Fruit fly (Drosophila melanogaster) whole organism, embryonic: ENCODE results near the gene CG5056.

Source experiments
- B-H2 ChIP-seq: fragments of 200-800 bp; sonication (Bioruptor generic); optimal IDR thresholded peaks from 2 replicates; lab custom pipeline; 2018; ENCODE audit warnings: missing biosample characterization, mild to moderate bottlenecking, missing genetic modification characterization
- Bgb ChIP-seq: fragments of 200-800 bp; sonication (Bioruptor generic); IDR thresholded peaks from 2 replicates; pipeline ENCODE4 v1.3.6; 2022; ENCODE audit warnings: missing biosample characterization, missing genetic modification characterization; ENCODE audit not compliant: partially characterized antibody
- Bteb2 ChIP-seq: fragments of 200-800 bp; sonication (Bioruptor generic); optimal IDR thresholded peaks from 2 replicates; lab custom pipeline; 2016; ENCODE audit warnings: missing biosample characterization, missing genetic modification characterization
- CG10209 ChIP-seq: fragments of 200-800 bp; sonication (Bioruptor generic); optimal IDR thresholded peaks from 3 replicates; lab custom pipeline; 2017; ENCODE audit warnings: missing biosample characterization, mild to moderate bottlenecking, missing genetic modification characterization, missing genetic modification reagents
- CG11247 ChIP-seq: fragments of 200-800 bp; sonication (Bioruptor generic); IDR thresholded peaks from 2 replicates; pipeline ENCODE4 v1.3.6; 2022; ENCODE audit warnings: missing biosample characterization, missing genetic modification characterization
- CG11560 ChIP-seq: fragments of 200-800 bp; sonication (Bioruptor generic); IDR thresholded peaks from 3 replicates; pipeline ENCODE4 v1.3.6; 2022; ENCODE audit warnings: missing biosample characterization, missing genetic modification characterization
- CG1603 ChIP-seq: fragments of 200-800 bp; sonication (Bioruptor generic); optimal IDR thresholded peaks from 2 replicates; lab custom pipeline; 2019; ENCODE audit warnings: missing biosample characterization, mild to moderate bottlenecking, missing genetic modification characterization, moderate library complexity
- CG16815 ChIP-seq: fragments of 200-800 bp; sonication (Bioruptor generic); optimal IDR thresholded peaks from 3 replicates; lab custom pipeline; 2017; ENCODE audit warnings: missing biosample characterization, mild to moderate bottlenecking, missing genetic modification characterization
- CG1832 ChIP-seq: fragments of 200-800 bp; sonication (Bioruptor generic); optimal IDR thresholded peaks from 2 replicates; lab custom pipeline; 2017; ENCODE audit warnings: missing biosample characterization, mild to moderate bottlenecking, missing genetic modification characterization, inconsistent platforms
- CG18476 ChIP-seq: fragments of 200-800 bp; sonication (Bioruptor generic); optimal IDR thresholded peaks from 2 replicates; lab custom pipeline; 2016; ENCODE audit warnings: missing biosample characterization, mild to moderate bottlenecking, missing genetic modification characterization
- CG2120 ChIP-seq: fragments of 200-800 bp; sonication (Bioruptor generic); optimal IDR thresholded peaks from 3 replicates; lab custom pipeline; 2016; ENCODE audit warnings: missing biosample characterization, missing genetic modification characterization
- CG3281 ChIP-seq: fragments of 200-800 bp; sonication (Bioruptor generic); optimal IDR thresholded peaks from 3 replicates; lab custom pipeline; 2017; ENCODE audit warnings: missing biosample characterization, mild to moderate bottlenecking, missing genetic modification characterization
- CG34376 ChIP-seq: fragments of 200-800 bp; sonication (Bioruptor generic); optimal IDR thresholded peaks from 2 replicates; lab custom pipeline; 2018; ENCODE audit warnings: missing biosample characterization, mild to moderate bottlenecking, missing genetic modification characterization
- CG6175 ChIP-seq: fragments of 200-800 bp; sonication (Bioruptor generic); IDR thresholded peaks from 3 replicates; pipeline ENCODE4 v1.3.6; 2022; ENCODE audit warnings: missing biosample characterization, missing genetic modification characterization
- CG7745 ChIP-seq: fragments of 200-800 bp; sonication (Bioruptor generic); optimal IDR thresholded peaks from 2 replicates; lab custom pipeline; 2018; ENCODE audit warnings: missing biosample characterization, mild to moderate bottlenecking, missing genetic modification characterization, moderate library complexity
- CG8388 ChIP-seq: fragments of 200-800 bp; sonication (Bioruptor generic); optimal IDR thresholded peaks from 2 replicates; lab custom pipeline; 2019; ENCODE audit warnings: missing biosample characterization, mild to moderate bottlenecking, missing genetic modification characterization, moderate library complexity
- CG8765 ChIP-seq: fragments of 200-800 bp; sonication (Bioruptor generic); IDR thresholded peaks from 2 replicates; pipeline ENCODE4 v1.3.6; 2022; ENCODE audit warnings: missing biosample characterization, missing genetic modification characterization
- CG9437 ChIP-seq: fragments of 200-800 bp; sonication (Bioruptor generic); optimal IDR thresholded peaks from 2 replicates; lab custom pipeline; 2018; ENCODE audit warnings: missing biosample characterization, mild to moderate bottlenecking, missing genetic modification characterization
- D ChIP-seq, 2 experiments: fragments of 200-800 bp in 1 of 2; fragments of >200 bp in 1 of 2; sonication (Bioruptor generic) in 1 of 2; optimal IDR thresholded peaks; 2 replicates in 1 of 2; 3 replicates in 1 of 2; lab custom pipeline; 2017; ENCODE audit warnings: mild to moderate bottlenecking in 1 of 2, missing biosample characterization in 1 of 2, missing genetic modification characterization in 1 of 2, missing genetic modification reagents in 1 of 2
- D19A ChIP-seq: fragments of 200-800 bp; optimal IDR thresholded peaks from 3 replicates; lab custom pipeline; 2019; ENCODE audit warnings: missing biosample characterization, mild to moderate bottlenecking, missing genetic modification characterization, moderate library complexity
- D19B ChIP-seq: fragments of 200-800 bp; sonication (Bioruptor generic); optimal IDR thresholded peaks from 2 replicates; lab custom pipeline; 2017; ENCODE audit warnings: missing biosample characterization, mild to moderate bottlenecking, missing genetic modification characterization
- Dek ChIP-seq: fragments of 200-800 bp; sonication (Bioruptor generic); optimal IDR thresholded peaks from 3 replicates; lab custom pipeline; 2019; ENCODE audit warnings: missing biosample characterization, mild to moderate bottlenecking, missing genetic modification characterization, moderate library complexity
- Dll ChIP-seq: fragments of 200-800 bp; sonication (Bioruptor generic); IDR thresholded peaks from 4 replicates; pipeline ENCODE4 v1.3.6; 2022; ENCODE audit warnings: missing biosample characterization, missing genetic modification characterization; ENCODE audit not compliant: partially characterized antibody
- Dref ChIP-seq: fragments of 200-800 bp; sonication (Bioruptor generic); IDR thresholded peaks from 2 replicates; pipeline ENCODE4 v1.3.6; 2022; ENCODE audit warnings: missing biosample characterization, missing genetic modification characterization
- HmgZ ChIP-seq: fragments of 200-800 bp; sonication (Bioruptor generic); optimal IDR thresholded peaks from 2 replicates; lab custom pipeline; 2018; ENCODE audit warnings: missing biosample characterization, mild to moderate bottlenecking, missing genetic modification characterization
- Kr ChIP-seq: fragments of 200-800 bp; sonication (Bioruptor generic); optimal IDR thresholded peaks from 2 replicates; lab custom pipeline; 2017; ENCODE audit warnings: missing biosample characterization, mild to moderate bottlenecking, missing genetic modification characterization
- Med ChIP-seq: fragments of 200-800 bp; sonication (Bioruptor generic); peaks from one replicate; lab custom pipeline; 2016; ENCODE audit warnings: missing biosample characterization, missing genetic modification characterization, mild to moderate bottlenecking, inconsistent platforms, moderate library complexity
- Pdp1 ChIP-seq, 2 experiments: fragments of 200-800 bp; sonication (Bioruptor generic); optimal IDR thresholded peaks; 3 replicates each; lab custom pipeline; 2016; ENCODE audit warnings: missing biosample characterization in 2 of 2, missing genetic modification characterization in 2 of 2, mild to moderate bottlenecking in 1 of 2, moderate library complexity in 1 of 2
- Sry-δ ChIP-seq: fragments of 200-800 bp; sonication (Bioruptor generic); optimal IDR thresholded peaks from 2 replicates; lab custom pipeline; 2016; ENCODE audit warnings: missing biosample characterization, missing genetic modification characterization
- TFAM ChIP-seq: fragments of 200-800 bp; sonication (Bioruptor generic); optimal IDR thresholded peaks from 2 replicates; lab custom pipeline; 2017; ENCODE audit warnings: missing biosample characterization, missing genetic modification characterization, inconsistent platforms
- Tbp ChIP-seq: fragments of >200 bp; optimal IDR thresholded peaks from 2 replicates; lab custom pipeline; 2018; ENCODE audit warnings: missing biosample characterization, missing genetic modification characterization
- ac ChIP-seq: fragments of 200-800 bp; sonication (Bioruptor generic); optimal IDR thresholded peaks from 3 replicates; lab custom pipeline; 2017; ENCODE audit warnings: missing biosample characterization, mild to moderate bottlenecking, missing genetic modification characterization
- ase ChIP-seq: fragments of 200-800 bp; sonication (Bioruptor generic); IDR thresholded peaks from 3 replicates; pipeline ENCODE4 v1.3.6; 2022; ENCODE audit warnings: missing biosample characterization, missing genetic modification characterization
- croc ChIP-seq: fragments of 200-800 bp; sonication (Bioruptor generic); conservative IDR thresholded peaks from 3 replicates; pipeline ENCODE4 v1.3.6; 2022; ENCODE audit warnings: missing biosample characterization, missing genetic modification characterization
- dmrt99B ChIP-seq: fragments of 200-800 bp; sonication (Bioruptor generic); optimal IDR thresholded peaks from 2 replicates; lab custom pipeline; 2018; ENCODE audit warnings: missing biosample characterization, mild to moderate bottlenecking, missing genetic modification characterization, moderate library complexity
- fd64A ChIP-seq: fragments of 200-800 bp; sonication (Bioruptor generic); optimal IDR thresholded peaks from 3 replicates; lab custom pipeline; 2018; ENCODE audit warnings: missing biosample characterization, mild to moderate bottlenecking, missing genetic modification characterization
- gce ChIP-seq: fragments of 200-800 bp; sonication (Bioruptor generic); IDR thresholded peaks from 3 replicates; pipeline ENCODE4 v1.3.6; 2022; ENCODE audit warnings: missing biosample characterization, missing genetic modification characterization
- gem ChIP-seq: fragments of 200-800 bp; sonication (Bioruptor generic); optimal IDR thresholded peaks from 2 replicates; lab custom pipeline; 2019; ENCODE audit warnings: missing biosample characterization, mild to moderate bottlenecking, missing genetic modification characterization, moderate library complexity
- knrl ChIP-seq: fragments of 200-800 bp; sonication (Bioruptor generic); IDR thresholded peaks from 3 replicates; pipeline ENCODE4 v1.3.6; 2022; ENCODE audit warnings: missing biosample characterization, missing genetic modification characterization; ENCODE audit not compliant: partially characterized antibody
- lmd ChIP-seq: fragments of 200-800 bp; sonication (Bioruptor generic); IDR thresholded peaks from 2 replicates; pipeline ENCODE4 v1.3.6; 2022; ENCODE audit warnings: missing biosample characterization, missing genetic modification characterization
- row ChIP-seq: fragments of 200-800 bp; sonication (Bioruptor generic); IDR thresholded peaks from 3 replicates; pipeline ENCODE4 v1.3.6; 2022; ENCODE audit warnings: missing biosample characterization, missing genetic modification characterization
- run ChIP-seq: fragments of 200-800 bp; sonication (Bioruptor generic); optimal IDR thresholded peaks from 3 replicates; lab custom pipeline; 2018; ENCODE audit warnings: missing biosample characterization, mild to moderate bottlenecking, missing genetic modification characterization
- sens ChIP-seq: fragments of 200-800 bp; sonication (Bioruptor generic); peaks from one replicate; lab custom pipeline; 2016; ENCODE audit warnings: missing biosample characterization, missing genetic modification characterization
- shn ChIP-seq: fragments of 200-800 bp; sonication (Bioruptor generic); optimal IDR thresholded peaks from 3 replicates; lab custom pipeline; 2016; ENCODE audit warnings: missing biosample characterization, missing genetic modification characterization
- slbo ChIP-seq: fragments of 200-800 bp; sonication (Bioruptor generic); IDR thresholded peaks from 2 replicates; pipeline ENCODE4 v1.3.6; 2022; ENCODE audit warnings: missing biosample characterization, missing genetic modification characterization
- ssp ChIP-seq: fragments of 200-800 bp; sonication (Bioruptor generic); IDR thresholded peaks from 2 replicates; pipeline ENCODE4 v1.3.6; 2022; ENCODE audit warnings: missing biosample characterization, missing genetic modification characterization
- toy ChIP-seq: fragments of 200-800 bp; sonication (Bioruptor generic); IDR thresholded peaks from 2 replicates; pipeline ENCODE4 v1.3.6; 2022; ENCODE audit warnings: missing biosample characterization, missing genetic modification characterization
- usp ChIP-seq: fragments of >200 bp; optimal IDR thresholded peaks from 2 replicates; lab custom pipeline; 2017; ENCODE audit warnings: missing biosample characterization, missing genetic modification characterization
- vnd ChIP-seq: fragments of 200-800 bp; sonication (Bioruptor generic); IDR thresholded peaks from 3 replicates; pipeline ENCODE4 v1.3.6; 2022; ENCODE audit warnings: missing biosample characterization, missing genetic modification characterization; ENCODE audit not compliant: partially characterized antibody
- vvl ChIP-seq: fragments of 200-800 bp; sonication (Bioruptor generic); IDR thresholded peaks from 2 replicates; pipeline ENCODE4 v1.3.6; 2022; ENCODE audit warnings: missing biosample characterization, missing genetic modification characterization
- wdn ChIP-seq: fragments of 200-800 bp; sonication (Bioruptor generic); IDR thresholded peaks from 2 replicates; pipeline ENCODE4 v1.3.6; 2022; ENCODE audit warnings: missing biosample characterization, missing genetic modification characterization

The CG5056 gene

DNA sequence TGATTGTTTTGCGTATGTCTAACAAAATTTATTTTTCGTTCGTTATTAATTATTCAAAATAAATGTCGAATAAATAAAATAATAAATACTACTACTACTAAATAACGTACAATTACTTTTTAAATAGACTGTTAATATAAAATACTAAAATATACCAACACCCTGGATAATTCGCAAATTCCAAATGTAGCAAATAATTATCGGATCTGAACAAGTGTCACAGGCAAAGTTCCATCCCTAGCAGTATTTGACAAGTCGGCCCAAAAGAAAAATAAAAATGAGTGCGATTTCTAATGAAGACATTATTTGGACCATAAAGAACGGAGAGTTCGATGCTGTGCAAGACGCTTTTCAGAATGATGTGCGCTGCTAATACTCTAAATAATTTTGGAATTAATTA lies 25.1 kb upstream of the CG5056 start, which contains the start of gene CG31715 (continued):
- TF ChIP-seq TFAM (GFP tag; lab: Kevin White, UChicago): no peak
- no peak for TF ChIP-seq CG3281 (GFP tag; lab: Kevin White, UChicago)
- TF ChIP-seq D19A (tag; lab: Kevin White, UChicago): peak; percentile 8
- TF ChIP-seq croc (GFP tag; lab: Robert Waterston, UW): no peak
- TF ChIP-seq slbo: peak; percentile 66
- no peak for TF ChIP-seq Bteb2
- no peak for TF ChIP-seq CG6175 (GFP tag; lab: Robert Waterston, UW)
- no peak for TF ChIP-seq gce (GFP tag; lab: Robert Waterston, UW)
- TF ChIP-seq HmgZ (tag; lab: Kevin White, UChicago): no peak
- peak; percentile 48; the same call in 1 of the 2 replicates for TF ChIP-seq vvl (GFP tag; lab: Robert Waterston, UW)
- TF ChIP-seq row (GFP tag; lab: Robert Waterston, UW): peak; percentile 81
- TF ChIP-seq Bgb (GFP tag; lab: Robert Waterston, UW): peak; percentile 41; the same call in 1 of the 2 replicates
- TF ChIP-seq CG11560: no peak
- TF ChIP-seq usp (GFP tag; lab: Kevin White, UChicago): no peak
- TF ChIP-seq D19B: no peak
- TF ChIP-seq CG34376: peak; percentile 5
- no peak for TF ChIP-seq CG10209 (GFP tag; lab: Kevin White, UChicago)
- TF ChIP-seq Kr (GFP tag; lab: Kevin White, UChicago): no peak
- no peak for TF ChIP-seq toy
- no peak for TF ChIP-seq CG11247 (GFP tag; lab: Robert Waterston, UW)
- TF ChIP-seq CG1603 (tag; lab: Kevin White, UChicago): peak; percentile 35
- no peak for TF ChIP-seq ac (GFP tag; lab: Kevin White, UChicago)
- TF ChIP-seq D (optimal IDR thresholded peaks at IDR 0.05; lab: Kevin White, UChicago): no peak
- no peak for TF ChIP-seq D (GFP tag; optimal IDR thresholded peaks at IDR 0.05; lab: Kevin White, UChicago)
- TF ChIP-seq CG16815: no peak
- peak; percentile 99 for TF ChIP-seq CG8388 (GFP tag; lab: Kevin White, UChicago)
- peak; percentile 79 for TF ChIP-seq Med (GFP tag; lab: Kevin White, UChicago)
- no peak for TF ChIP-seq Tbp
- TF ChIP-seq B-H2 (GFP tag; lab: Kevin White, UChicago): peak; percentile 19
- TF ChIP-seq fd64A (GFP tag; lab: Kevin White, UChicago): no peak
- TF ChIP-seq ssp (GFP tag; lab: Robert Waterston, UW): no peak
- peak; percentile 77 for TF ChIP-seq sens
- no peak for TF ChIP-seq CG9437 (GFP tag; lab: Kevin White, UChicago)
- TF ChIP-seq Dll (GFP tag; lab: Robert Waterston, UW): peak; percentile 64
- TF ChIP-seq Pdp1 (GFP tag; optimal IDR thresholded peaks at IDR 0.05; lab: Kevin White, UChicago): no peak
- TF ChIP-seq knrl (GFP tag; lab: Robert Waterston, UW): 0 out of 3 replicates have a peak, but pooled peaks have one; percentile 28
- TF ChIP-seq shn (GFP tag; lab: Kevin White, UChicago): no peak
- TF ChIP-seq Dref (GFP tag; lab: Robert Waterston, UW): peak; percentile 57
- TF ChIP-seq Sry-δ (GFP tag; lab: Kevin White, UChicago): peak; percentile 73
- peak; percentile 64 for TF ChIP-seq gem (tag; lab: Kevin White, UChicago)
- no peak for TF ChIP-seq ase (GFP tag; lab: Robert Waterston, UW)
- no peak for TF ChIP-seq vnd (GFP tag; lab: Robert Waterston, UW)
- peak; percentile 26 for TF ChIP-seq Dek (tag; lab: Kevin White, UChicago)
- no peak for TF ChIP-seq CG18476 (GFP tag; lab: Kevin White, UChicago)
- TF ChIP-seq CG7745: peak; percentile 98
- TF ChIP-seq CG2120 (GFP tag; lab: Kevin White, UChicago): peak; percentile 23
- no peak for TF ChIP-seq lmd (GFP tag; lab: Robert Waterston, UW)
- no peak for TF ChIP-seq CG8765 (GFP tag; lab: Robert Waterston, UW)
- TF ChIP-seq wdn (GFP tag; lab: Robert Waterston, UW): no peak
- no peak for TF ChIP-seq CG1832 (GFP tag; lab: Kevin White, UChicago)
- TF ChIP-seq dmrt99B (tag; lab: Kevin White, UChicago): no peak
- no peak for TF ChIP-seq run (tag; lab: Kevin White, UChicago)
